Fruit fly (Drosophila melanogaster) whole organism, embryonic: Measurements from ENCODE around the gene CG15498.

Source experiments
- Atf3 ChIP-seq: fragments of 200-800 bp; sonication (Bioruptor generic); optimal IDR thresholded peaks from 3 replicates; lab custom pipeline; 2016; ENCODE audit warnings: missing biosample characterization, missing genetic modification characterization
- BtbVII ChIP-seq: fragments of 200-800 bp; sonication (Bioruptor generic); optimal IDR thresholded peaks from 3 replicates; lab custom pipeline; 2017; ENCODE audit warnings: missing biosample characterization, mild to moderate bottlenecking, missing genetic modification characterization
- CG10267 ChIP-seq: fragments of 200-800 bp; sonication (Bioruptor generic); optimal IDR thresholded peaks from 2 replicates; lab custom pipeline; 2018; ENCODE audit warnings: missing biosample characterization, mild to moderate bottlenecking, missing genetic modification characterization, moderate library complexity
- CG10462 ChIP-seq: fragments of 200-800 bp; sonication (Bioruptor generic); optimal IDR thresholded peaks from 2 replicates; lab custom pipeline; 2016; ENCODE audit warnings: missing biosample characterization, missing genetic modification characterization
- CG11398 ChIP-seq: fragments of 200-800 bp; sonication (Bioruptor generic); optimal IDR thresholded peaks from 2 replicates; lab custom pipeline; 2016; ENCODE audit warnings: missing biosample characterization, missing genetic modification characterization
- CG12744 ChIP-seq: fragments of 200-800 bp; sonication (Bioruptor generic); optimal IDR thresholded peaks from 2 replicates; lab custom pipeline; 2016; ENCODE audit warnings: missing biosample characterization, missing genetic modification characterization
- CG13287 ChIP-seq: fragments of 200-800 bp; sonication (Bioruptor generic); IDR thresholded peaks from 2 replicates; pipeline ENCODE4 v1.3.6; 2022; ENCODE audit warnings: missing biosample characterization, missing genetic modification characterization; ENCODE audit not compliant: partially characterized antibody
- CG14860 ChIP-seq: fragments of 200-800 bp; sonication (Bioruptor generic); IDR thresholded peaks from 3 replicates; pipeline ENCODE4 v1.3.6; 2022; ENCODE audit warnings: missing biosample characterization, missing genetic modification characterization; ENCODE audit not compliant: partially characterized antibody
- CG1529 ChIP-seq: fragments of 200-800 bp; sonication (Bioruptor generic); optimal IDR thresholded peaks from 3 replicates; lab custom pipeline; 2018; ENCODE audit warnings: missing biosample characterization, missing genetic modification characterization
- CG1647 ChIP-seq: fragments of 200-800 bp; sonication (Bioruptor generic); optimal IDR thresholded peaks from 3 replicates; lab custom pipeline; 2016; ENCODE audit warnings: missing biosample characterization, missing genetic modification characterization
- CG16815 ChIP-seq: fragments of 200-800 bp; sonication (Bioruptor generic); optimal IDR thresholded peaks from 3 replicates; lab custom pipeline; 2017; ENCODE audit warnings: missing biosample characterization, mild to moderate bottlenecking, missing genetic modification characterization
- CG17829 ChIP-seq: fragments of 200-800 bp; optimal IDR thresholded peaks from 2 replicates; lab custom pipeline; 2019; ENCODE audit warnings: missing biosample characterization, mild to moderate bottlenecking, missing genetic modification characterization, moderate library complexity
- CG1832 ChIP-seq: fragments of 200-800 bp; sonication (Bioruptor generic); optimal IDR thresholded peaks from 2 replicates; lab custom pipeline; 2017; ENCODE audit warnings: missing biosample characterization, mild to moderate bottlenecking, missing genetic modification characterization, inconsistent platforms
- CG18599 ChIP-seq: fragments of 200-800 bp; sonication (Bioruptor generic); optimal IDR thresholded peaks from 3 replicates; lab custom pipeline; 2017; ENCODE audit warnings: missing biosample characterization, missing genetic modification characterization, mild to moderate bottlenecking, moderate library complexity, missing genetic modification reagents
- CG2120 ChIP-seq: fragments of 200-800 bp; sonication (Bioruptor generic); optimal IDR thresholded peaks from 3 replicates; lab custom pipeline; 2016; ENCODE audit warnings: missing biosample characterization, missing genetic modification characterization
- CG32767 ChIP-seq: fragments of 200-800 bp; sonication (Bioruptor generic); IDR thresholded peaks from 2 replicates; pipeline ENCODE4 v1.3.6; 2022; ENCODE audit warnings: missing biosample characterization, missing genetic modification characterization
- CG3995 ChIP-seq: fragments of 200-800 bp; sonication (Bioruptor generic); optimal IDR thresholded peaks from 3 replicates; lab custom pipeline; 2016; ENCODE audit warnings: missing biosample characterization, missing genetic modification characterization
- CG4360 ChIP-seq: fragments of 200-800 bp; sonication (Bioruptor generic); IDR thresholded peaks from 2 replicates; pipeline ENCODE4 v1.3.6; 2022; ENCODE audit warnings: missing biosample characterization, missing genetic modification characterization
- CG7745 ChIP-seq: fragments of 200-800 bp; sonication (Bioruptor generic); optimal IDR thresholded peaks from 2 replicates; lab custom pipeline; 2018; ENCODE audit warnings: missing biosample characterization, mild to moderate bottlenecking, missing genetic modification characterization, moderate library complexity
- CG7786 ChIP-seq: fragments of 200-800 bp; sonication (Bioruptor generic); optimal IDR thresholded peaks from 2 replicates; lab custom pipeline; 2016; ENCODE audit warnings: missing biosample characterization, missing genetic modification characterization
- CG8478 ChIP-seq: fragments of >200 bp; optimal IDR thresholded peaks from 2 replicates; lab custom pipeline; 2018
- CG9609 ChIP-seq: fragments of 200-800 bp; sonication (Bioruptor generic); optimal IDR thresholded peaks from 3 replicates; lab custom pipeline; 2016; ENCODE audit warnings: missing biosample characterization, missing genetic modification characterization
- CTCF ChIP-seq: fragments of 200-800 bp; sonication (Bioruptor generic); optimal IDR thresholded peaks from 2 replicates; lab custom pipeline; 2017; ENCODE audit warnings: missing biosample characterization, mild to moderate bottlenecking, missing genetic modification characterization, moderate library complexity
- Dfd ChIP-seq, 2 experiments: fragments of >200 bp; optimal IDR thresholded peaks; 2 replicates each; lab custom pipeline; 2017; ENCODE audit warnings: missing biosample characterization in 2 of 2, missing genetic modification characterization in 2 of 2
- HLH3B ChIP-seq: fragments of 200-800 bp; sonication (Bioruptor generic); IDR thresholded peaks from 2 replicates; pipeline ENCODE4 v1.3.6; 2022; ENCODE audit warnings: missing biosample characterization, missing genetic modification characterization
- HLH4C ChIP-seq: fragments of 200-800 bp; sonication (Bioruptor generic); IDR thresholded peaks from 3 replicates; pipeline ENCODE4 v1.3.6; 2022; ENCODE audit warnings: missing biosample characterization, missing genetic modification characterization; ENCODE audit not compliant: partially characterized antibody
- Lim3 ChIP-seq: fragments of 200-800 bp; sonication (Bioruptor generic); IDR thresholded peaks from 2 replicates; pipeline ENCODE4 v1.3.6; 2022; ENCODE audit warnings: missing biosample characterization, missing genetic modification characterization
- Meics ChIP-seq: fragments of 200-800 bp; sonication (Bioruptor generic); optimal IDR thresholded peaks from 2 replicates; lab custom pipeline; 2017; ENCODE audit warnings: missing biosample characterization, mild to moderate bottlenecking, missing genetic modification characterization
- Nf-YB ChIP-seq: fragments of 200-800 bp; sonication (Bioruptor generic); optimal IDR thresholded peaks from 3 replicates; lab custom pipeline; 2019; ENCODE audit warnings: missing biosample characterization, mild to moderate bottlenecking, missing genetic modification characterization, moderate library complexity
- Ptx1 ChIP-seq: fragments of 200-800 bp; sonication (Bioruptor generic); IDR thresholded peaks from 2 replicates; pipeline ENCODE4 v1.3.6; 2022; ENCODE audit warnings: missing biosample characterization, missing genetic modification characterization
- Sox102F ChIP-seq: fragments of 200-800 bp; sonication (Bioruptor generic); optimal IDR thresholded peaks from 2 replicates; lab custom pipeline; 2018; ENCODE audit warnings: missing biosample characterization, mild to moderate bottlenecking, missing genetic modification characterization, moderate library complexity
- Sry-δ ChIP-seq: fragments of 200-800 bp; sonication (Bioruptor generic); optimal IDR thresholded peaks from 2 replicates; lab custom pipeline; 2016; ENCODE audit warnings: missing biosample characterization, missing genetic modification characterization
- Tbp ChIP-seq: fragments of >200 bp; optimal IDR thresholded peaks from 2 replicates; lab custom pipeline; 2018; ENCODE audit warnings: missing biosample characterization, missing genetic modification characterization
- al ChIP-seq: fragments of 200-800 bp; sonication (Bioruptor generic); IDR thresholded peaks from 2 replicates; pipeline ENCODE4 v1.3.6; 2022; ENCODE audit warnings: missing biosample characterization, missing genetic modification characterization
- ara ChIP-seq: fragments of 200-800 bp; sonication (Bioruptor generic); IDR thresholded peaks from 2 replicates; pipeline ENCODE4 v1.3.6; 2022; ENCODE audit warnings: missing biosample characterization, missing genetic modification characterization
- az2 ChIP-seq: fragments of 200-800 bp; sonication (Bioruptor generic); optimal IDR thresholded peaks from 3 replicates; lab custom pipeline; 2016; ENCODE audit warnings: missing biosample characterization, missing genetic modification characterization
- bsh ChIP-seq, 2 experiments: fragments of 200-800 bp; sonication (Bioruptor generic); optimal IDR thresholded peaks; 2 replicates each; lab custom pipeline; 2017 to 2018; ENCODE audit warnings: mild to moderate bottlenecking in 2 of 2, missing biosample characterization in 2 of 2, missing genetic modification characterization in 2 of 2, moderate library complexity in 1 of 2
- btn ChIP-seq: fragments of 200-800 bp; sonication (Bioruptor generic); optimal IDR thresholded peaks from 2 replicates; lab custom pipeline; 2016; ENCODE audit warnings: missing biosample characterization, missing genetic modification characterization
- dm ChIP-seq: fragments of 200-800 bp; sonication (Bioruptor generic); optimal IDR thresholded peaks from 3 replicates; lab custom pipeline; 2016; ENCODE audit warnings: missing biosample characterization, missing genetic modification characterization
- dmrt11E ChIP-seq: fragments of 200-800 bp; sonication (Bioruptor generic); optimal IDR thresholded peaks from 3 replicates; lab custom pipeline; 2018; ENCODE audit warnings: missing biosample characterization, mild to moderate bottlenecking, missing genetic modification characterization, moderate library complexity
- fd96Cb ChIP-seq: fragments of 200-800 bp; sonication (Bioruptor generic); optimal IDR thresholded peaks from 2 replicates; lab custom pipeline; 2018; ENCODE audit warnings: missing biosample characterization, mild to moderate bottlenecking, missing genetic modification characterization, moderate library complexity
- gsb ChIP-seq: fragments of 200-800 bp; sonication (Bioruptor generic); IDR thresholded peaks from 2 replicates; pipeline ENCODE4 v1.3.6; 2022; ENCODE audit warnings: missing biosample characterization, missing genetic modification characterization
- hb ChIP-seq: fragments of 200-800 bp; sonication (Bioruptor generic); IDR thresholded peaks from 3 replicates; pipeline ENCODE4 v1.3.6; 2022; ENCODE audit warnings: missing biosample characterization, missing genetic modification characterization; ENCODE audit not compliant: partially characterized antibody
- hbn ChIP-seq: fragments of 200-800 bp; sonication (Bioruptor generic); IDR thresholded peaks from 2 replicates; pipeline ENCODE4 v1.3.6; 2022; ENCODE audit warnings: missing biosample characterization, missing genetic modification characterization; ENCODE audit not compliant: partially characterized antibody
- hth ChIP-seq: fragments of >200 bp; optimal IDR thresholded peaks from 2 replicates; lab custom pipeline; 2017; ENCODE audit warnings: inconsistent platforms
- inv ChIP-seq: fragments of 200-800 bp; sonication (Bioruptor generic); IDR thresholded peaks from 2 replicates; pipeline ENCODE4 v1.3.6; 2022; ENCODE audit warnings: missing biosample characterization, missing genetic modification characterization; ENCODE audit not compliant: partially characterized antibody
- lab ChIP-seq: fragments of 200-800 bp; sonication (Bioruptor generic); optimal IDR thresholded peaks from 3 replicates; lab custom pipeline; 2017; ENCODE audit warnings: missing biosample characterization, missing genetic modification characterization, mild to moderate bottlenecking, moderate library complexity, missing genetic modification reagents
- odd ChIP-seq: fragments of 200-800 bp; sonication (Bioruptor generic); optimal IDR thresholded peaks from 2 replicates; lab custom pipeline; 2017; ENCODE audit warnings: missing biosample characterization, mild to moderate bottlenecking, missing genetic modification characterization
- ro ChIP-seq: fragments of 200-800 bp; sonication (Bioruptor generic); IDR thresholded peaks from 2 replicates; pipeline ENCODE4 v1.3.6; 2022; ENCODE audit warnings: missing biosample characterization, missing genetic modification characterization
- run ChIP-seq: fragments of 200-800 bp; sonication (Bioruptor generic); optimal IDR thresholded peaks from 3 replicates; lab custom pipeline; 2018; ENCODE audit warnings: missing biosample characterization, mild to moderate bottlenecking, missing genetic modification characterization
- sd ChIP-seq: fragments of 200-800 bp; sonication (Bioruptor generic); optimal IDR thresholded peaks from 3 replicates; lab custom pipeline; 2018; ENCODE audit warnings: missing biosample characterization, mild to moderate bottlenecking, missing genetic modification characterization, moderate library complexity
- slbo ChIP-seq: fragments of 200-800 bp; sonication (Bioruptor generic); IDR thresholded peaks from 2 replicates; pipeline ENCODE4 v1.3.6; 2022; ENCODE audit warnings: missing biosample characterization, missing genetic modification characterization
- vfl ChIP-seq: fragments of 200-800 bp; sonication (Bioruptor generic); optimal IDR thresholded peaks from 2 replicates; lab custom pipeline; 2016; ENCODE audit warnings: missing biosample characterization, missing genetic modification characterization

CG15498 gene

dm6 chr3R:21580091-21580490 lies 11.1 kb upstream of the CG15498 start (continued):
- TF ChIP-seq CG1529 (GFP tag; lab: Kevin White, UChicago): no peak
- no peak for TF ChIP-seq BtbVII (GFP tag; lab: Kevin White, UChicago)
- TF ChIP-seq fd96Cb: no peak
- TF ChIP-seq lab (GFP tag; lab: Kevin White, UChicago): no peak
- TF ChIP-seq CG32767: no peak
- no peak for TF ChIP-seq bsh (GFP tag; optimal IDR thresholded peaks at IDR 0.05; lab: Kevin White, UChicago)
- TF ChIP-seq CG4360 (GFP tag; lab: Robert Waterston, UW): peak; percentile 88
- TF ChIP-seq CG9609: peak; percentile 21
- TF ChIP-seq az2 (GFP tag; lab: Kevin White, UChicago): no peak
- TF ChIP-seq CG8478: peak; percentile 84
- TF ChIP-seq CG7786 (GFP tag; lab: Kevin White, UChicago): no peak
- TF ChIP-seq Sox102F: no peak
- TF ChIP-seq CG16815 (GFP tag; lab: Kevin White, UChicago): no peak
- TF ChIP-seq CG3995 (GFP tag; lab: Kevin White, UChicago): no peak
- TF ChIP-seq CG14860 (GFP tag; lab: Robert Waterston, UW): no peak
- TF ChIP-seq inv (GFP tag; lab: Robert Waterston, UW): peak; percentile 37; the same call in 1 of the 2 replicates
- TF ChIP-seq HLH3B: no peak
- no peak for TF ChIP-seq CG10462 (GFP tag; lab: Kevin White, UChicago)
- no peak for TF ChIP-seq CG11398 (GFP tag; lab: Kevin White, UChicago)
- TF ChIP-seq ara (GFP tag; lab: Robert Waterston, UW): no peak
- TF ChIP-seq odd (GFP tag; lab: Kevin White, UChicago): no peak
- peak; percentile 32 for TF ChIP-seq Sry-δ (GFP tag; lab: Kevin White, UChicago)
- TF ChIP-seq CG1832: no peak
- TF ChIP-seq CG12744: no peak
- TF ChIP-seq Dfd (GFP tag; optimal IDR thresholded peaks at IDR 0.05; lab: Kevin White, UChicago): peak in 1 of 2 experiments; percentile 99
- no peak for TF ChIP-seq CG7745 (tag; lab: Kevin White, UChicago)
- no peak for TF ChIP-seq Atf3 (GFP tag; lab: Kevin White, UChicago)
- TF ChIP-seq ro (GFP tag; lab: Robert Waterston, UW): no peak
- TF ChIP-seq CG17829 (tag; lab: Kevin White, UChicago): peak; percentile 60
- peak; percentile 63 for TF ChIP-seq CTCF
- TF ChIP-seq hth: no peak
- TF ChIP-seq btn (GFP tag; lab: Kevin White, UChicago): no peak
- TF ChIP-seq hbn: no peak
- TF ChIP-seq CG2120 (GFP tag; lab: Kevin White, UChicago): no peak
- TF ChIP-seq CG1647 (GFP tag; lab: Kevin White, UChicago): no peak
- peak; percentile 55; the same call in 1 of the 3 replicates for TF ChIP-seq HLH4C (GFP tag; lab: Robert Waterston, UW)
- TF ChIP-seq CG18599 (GFP tag; lab: Kevin White, UChicago): no peak
- no peak for TF ChIP-seq hb (GFP tag; lab: Robert Waterston, UW)
- TF ChIP-seq Ptx1: no peak
- TF ChIP-seq CG13287 (GFP tag; lab: Robert Waterston, UW): no peak; the same call in 1 of the 2 replicates
- TF ChIP-seq gsb: no peak
- no peak for TF ChIP-seq CG10267
- no peak for TF ChIP-seq sd (tag; lab: Kevin White, UChicago)
- peak; percentile 18; the same call in 1 of the 2 replicates for TF ChIP-seq slbo (GFP tag; lab: Robert Waterston, UW)
- no peak for TF ChIP-seq Lim3
- TF ChIP-seq run (tag; lab: Kevin White, UChicago): no peak
- no peak for TF ChIP-seq Meics
- TF ChIP-seq dm (GFP tag; lab: Kevin White, UChicago): peak; percentile 36
- no peak for TF ChIP-seq dmrt11E (tag; lab: Kevin White, UChicago)
- peak; percentile 29 for TF ChIP-seq Nf-YB (GFP tag; lab: Kevin White, UChicago)
- no peak for TF ChIP-seq Tbp (GFP tag; lab: Kevin White, UChicago)
- TF ChIP-seq al (GFP tag; lab: Robert Waterston, UW): no peak
- no peak for TF ChIP-seq vfl (GFP tag; lab: Kevin White, UChicago)
